Fruit fly (Drosophila melanogaster) whole organism, prepupa: ENCODE results near the gene emc.

Experiments
- CG10631 ChIP-seq: fragments of 200-800 bp; sonication (Bioruptor generic); optimal IDR thresholded peaks from 2 replicates; lab custom pipeline; 2016; ENCODE audit warnings: missing biosample characterization, missing genetic modification characterization
- CG10669 ChIP-seq: fragments of 200-800 bp; sonication (Bioruptor generic); optimal IDR thresholded peaks from 3 replicates; lab custom pipeline; 2018; ENCODE audit warnings: missing biosample characterization, mild to moderate bottlenecking, missing genetic modification characterization, moderate library complexity
- CG11294 ChIP-seq: fragments of 200-800 bp; sonication (Bioruptor generic); IDR thresholded peaks from 2 replicates; pipeline ENCODE4 v1.3.6; 2022; ENCODE audit warnings: missing biosample characterization, missing genetic modification characterization
- CG11762 ChIP-seq: fragments of 200-800 bp; sonication (Bioruptor generic); optimal IDR thresholded peaks from 3 replicates; lab custom pipeline; 2016; ENCODE audit warnings: missing biosample characterization, missing genetic modification characterization; ENCODE audit not compliant: insufficient read depth
- CG11902 ChIP-seq: fragments of 200-800 bp; sonication (Bioruptor generic); optimal IDR thresholded peaks from 3 replicates; lab custom pipeline; 2016; ENCODE audit warnings: missing biosample characterization, missing genetic modification characterization
- CG15336 ChIP-seq: fragments of 200-800 bp; sonication (Bioruptor generic); IDR thresholded peaks from 2 replicates; pipeline ENCODE4 v1.3.6; 2022; ENCODE audit warnings: missing biosample characterization, missing genetic modification characterization
- CG1621 ChIP-seq: fragments of 200-800 bp; sonication (Bioruptor generic); optimal IDR thresholded peaks from 3 replicates; lab custom pipeline; 2018; ENCODE audit warnings: missing biosample characterization, mild to moderate bottlenecking, missing genetic modification characterization
- CG16779 ChIP-seq: fragments of 200-800 bp; sonication (Bioruptor generic); optimal IDR thresholded peaks from 3 replicates; lab custom pipeline; 2017; ENCODE audit warnings: missing biosample characterization, mild to moderate bottlenecking, missing genetic modification characterization
- CG3032 ChIP-seq: fragments of 200-800 bp; optimal IDR thresholded peaks from 2 replicates; lab custom pipeline; 2019; ENCODE audit warnings: missing biosample characterization, mild to moderate bottlenecking, missing genetic modification characterization, moderate library complexity
- CG31627 ChIP-seq: fragments of 200-800 bp; sonication (Bioruptor generic); optimal IDR thresholded peaks from 3 replicates; lab custom pipeline; 2016; ENCODE audit warnings: missing biosample characterization, missing genetic modification characterization
- CG34406 ChIP-seq: fragments of 200-800 bp; sonication (Bioruptor generic); optimal IDR thresholded peaks from 3 replicates; lab custom pipeline; 2016; ENCODE audit warnings: missing biosample characterization, missing genetic modification characterization
- CG3919 ChIP-seq: fragments of 200-800 bp; sonication (Bioruptor generic); optimal IDR thresholded peaks from 3 replicates; lab custom pipeline; 2016; ENCODE audit warnings: missing biosample characterization, missing genetic modification characterization
- CG4318 ChIP-seq: fragments of 200-800 bp; sonication (Bioruptor generic); optimal IDR thresholded peaks from 3 replicates; lab custom pipeline; 2017; ENCODE audit warnings: missing biosample characterization, mild to moderate bottlenecking, missing genetic modification characterization
- CG6163 ChIP-seq: fragments of 200-800 bp; sonication (Bioruptor generic); IDR thresholded peaks from 3 replicates; pipeline ENCODE4 v1.3.6; 2022; ENCODE audit warnings: missing biosample characterization, missing genetic modification characterization
- CG6792 ChIP-seq: fragments of 200-800 bp; sonication (Bioruptor generic); optimal IDR thresholded peaks from 3 replicates; lab custom pipeline; 2016; ENCODE audit warnings: missing biosample characterization, missing genetic modification characterization
- CG6808 ChIP-seq: fragments of 200-800 bp; sonication (Bioruptor generic); optimal IDR thresholded peaks from 3 replicates; lab custom pipeline; 2017; ENCODE audit warnings: missing biosample characterization, missing genetic modification characterization, mild to moderate bottlenecking, moderate library complexity, missing genetic modification reagents
- CG6854 ChIP-seq: fragments of 200-800 bp; sonication (Bioruptor generic); optimal IDR thresholded peaks from 2 replicates; lab custom pipeline; 2017; ENCODE audit warnings: missing biosample characterization, mild to moderate bottlenecking, missing genetic modification characterization
- CG7368 ChIP-seq: fragments of 200-800 bp; sonication (Bioruptor generic); optimal IDR thresholded peaks from 3 replicates; lab custom pipeline; 2016; ENCODE audit warnings: missing biosample characterization, missing genetic modification characterization
- CG8119 ChIP-seq: fragments of 200-800 bp; sonication (Bioruptor generic); IDR thresholded peaks from 3 replicates; pipeline ENCODE4 v1.3.6; 2022; ENCODE audit warnings: missing biosample characterization, missing genetic modification characterization
- CG8632 ChIP-seq: fragments of 200-800 bp; sonication (Bioruptor generic); optimal IDR thresholded peaks from 3 replicates; lab custom pipeline; 2016; ENCODE audit warnings: missing biosample characterization, missing genetic modification characterization
- CG9139 ChIP-seq: fragments of 200-800 bp; sonication (Bioruptor generic); optimal IDR thresholded peaks from 3 replicates; lab custom pipeline; 2017; ENCODE audit warnings: missing biosample characterization, mild to moderate bottlenecking, missing genetic modification characterization
- Eip75B ChIP-seq: fragments of 200-800 bp; sonication (Bioruptor generic); optimal IDR thresholded peaks from 3 replicates; lab custom pipeline; 2016; ENCODE audit warnings: missing biosample characterization, missing genetic modification characterization
- Eip78C ChIP-seq: fragments of 200-800 bp; sonication (Bioruptor generic); peaks from one replicate; lab custom pipeline; 2016; ENCODE audit warnings: missing biosample characterization, missing genetic modification characterization
- Eip93F ChIP-seq: fragments of 200-800 bp; sonication (Bioruptor generic); optimal IDR thresholded peaks from 2 replicates; lab custom pipeline; 2016; ENCODE audit warnings: missing biosample characterization, mild to moderate bottlenecking, missing genetic modification characterization
- Ets21C ChIP-seq: fragments of 200-800 bp; sonication (Bioruptor generic); optimal IDR thresholded peaks from 3 replicates; lab custom pipeline; 2016; ENCODE audit warnings: missing biosample characterization, missing genetic modification characterization
- Hr38 ChIP-seq: sonication (Bioruptor generic); optimal IDR thresholded peaks from 2 replicates; lab custom pipeline; 2016; ENCODE audit warnings: missing biosample characterization, missing genetic modification characterization
- Hr39 ChIP-seq: fragments of 200-800 bp; sonication (Bioruptor generic); optimal IDR thresholded peaks from 2 replicates; lab custom pipeline; 2016; ENCODE audit warnings: missing biosample characterization, missing genetic modification characterization
- Hr4 ChIP-seq: fragments of 200-800 bp; sonication (Bioruptor generic); optimal IDR thresholded peaks from 3 replicates; lab custom pipeline; 2016; ENCODE audit warnings: missing biosample characterization, missing genetic modification characterization
- Lpt ChIP-seq: fragments of 200-800 bp; sonication (Bioruptor generic); optimal IDR thresholded peaks from 3 replicates; lab custom pipeline; 2016; ENCODE audit warnings: missing biosample characterization, missing genetic modification characterization
- Met ChIP-seq: fragments of 200-800 bp; sonication (Bioruptor generic); optimal IDR thresholded peaks from 3 replicates; lab custom pipeline; 2016; ENCODE audit warnings: missing biosample characterization, missing genetic modification characterization
- Smox ChIP-seq: fragments of 200-800 bp; sonication (Bioruptor generic); optimal IDR thresholded peaks from 3 replicates; lab custom pipeline; 2016; ENCODE audit warnings: missing biosample characterization, missing genetic modification characterization
- Sox102F ChIP-seq: fragments of 200-800 bp; sonication (Bioruptor generic); optimal IDR thresholded peaks from 2 replicates; lab custom pipeline; 2016; ENCODE audit warnings: missing biosample characterization, mild to moderate bottlenecking, missing genetic modification characterization
- Sox14 ChIP-seq: fragments of 200-800 bp; sonication (Bioruptor generic); optimal IDR thresholded peaks from 3 replicates; lab custom pipeline; 2016; ENCODE audit warnings: missing biosample characterization, missing genetic modification characterization
- Sox15 ChIP-seq: fragments of 200-800 bp; sonication (Bioruptor generic); optimal IDR thresholded peaks from 3 replicates; lab custom pipeline; 2016; ENCODE audit warnings: missing biosample characterization, missing genetic modification characterization
- achi ChIP-seq: fragments of 200-800 bp; sonication (Bioruptor generic); optimal IDR thresholded peaks from 3 replicates; lab custom pipeline; 2016; ENCODE audit warnings: missing biosample characterization, missing genetic modification characterization
- dac ChIP-seq: fragments of 200-800 bp; sonication (Bioruptor generic); optimal IDR thresholded peaks from 2 replicates; lab custom pipeline; 2017; ENCODE audit warnings: missing biosample characterization, mild to moderate bottlenecking, missing genetic modification characterization
- dsx ChIP-seq: fragments of 200-800 bp; optimal IDR thresholded peaks from 3 replicates; lab custom pipeline; 2019; ENCODE audit warnings: missing biosample characterization, mild to moderate bottlenecking, missing genetic modification characterization, moderate library complexity; ENCODE audit not compliant: poor library complexity, severe bottlenecking
- eg ChIP-seq: fragments of 200-800 bp; sonication (Bioruptor generic); IDR thresholded peaks from 3 replicates; pipeline ENCODE4 v1.3.6; 2022; ENCODE audit warnings: missing biosample characterization, missing genetic modification characterization
- esn ChIP-seq: fragments of 200-800 bp; sonication (Bioruptor generic); optimal IDR thresholded peaks from 2 replicates; lab custom pipeline; 2016; ENCODE audit warnings: missing biosample characterization, mild to moderate bottlenecking, missing genetic modification characterization, moderate library complexity
- fd59A ChIP-seq: fragments of 200-800 bp; sonication (Bioruptor generic); optimal IDR thresholded peaks from 2 replicates; lab custom pipeline; 2017; ENCODE audit warnings: missing biosample characterization, mild to moderate bottlenecking, missing genetic modification characterization, missing genetic modification reagents
- fd85E ChIP-seq: fragments of 200-800 bp; sonication (Bioruptor generic); optimal IDR thresholded peaks from 3 replicates; lab custom pipeline; 2016; ENCODE audit warnings: missing biosample characterization, missing genetic modification characterization
- fkh ChIP-seq: fragments of 200-800 bp; sonication (Bioruptor generic); optimal IDR thresholded peaks from 3 replicates; lab custom pipeline; 2017; ENCODE audit warnings: missing biosample characterization, mild to moderate bottlenecking, missing genetic modification characterization, moderate library complexity
- lz ChIP-seq: fragments of 200-800 bp; sonication (Bioruptor generic); optimal IDR thresholded peaks from 3 replicates; lab custom pipeline; 2016; ENCODE audit warnings: missing biosample characterization, missing genetic modification characterization
- net ChIP-seq: fragments of 200-800 bp; sonication (Bioruptor generic); optimal IDR thresholded peaks from 3 replicates; lab custom pipeline; 2016; ENCODE audit warnings: missing biosample characterization, missing genetic modification characterization
- pdm3 ChIP-seq: fragments of 200-800 bp; sonication (Bioruptor generic); optimal IDR thresholded peaks from 3 replicates; lab custom pipeline; 2016; ENCODE audit warnings: missing biosample characterization, missing genetic modification characterization
- salr ChIP-seq, 2 experiments: fragments of 200-800 bp; sonication (Bioruptor generic); optimal IDR thresholded peaks; 3 replicates each; lab custom pipeline; 2016 to 2018; ENCODE audit warnings: missing biosample characterization in 2 of 2, missing genetic modification characterization in 2 of 2, mild to moderate bottlenecking in 1 of 2
- spab ChIP-seq: fragments of 200-800 bp; sonication (Bioruptor generic); optimal IDR thresholded peaks from 2 replicates; lab custom pipeline; 2017; ENCODE audit warnings: missing biosample characterization, mild to moderate bottlenecking, missing genetic modification characterization, missing genetic modification reagents
- ss ChIP-seq, 2 experiments: fragments of 200-800 bp; sonication (Bioruptor generic); optimal IDR thresholded peaks; 2 replicates in 1 of 2; 3 replicates in 1 of 2; lab custom pipeline; 2017 to 2018; ENCODE audit warnings: mild to moderate bottlenecking in 2 of 2, missing biosample characterization in 2 of 2, missing genetic modification characterization in 2 of 2, moderate library complexity in 1 of 2
- topi ChIP-seq: fragments of 200-800 bp; sonication (Bioruptor generic); optimal IDR thresholded peaks from 3 replicates; lab custom pipeline; 2016; ENCODE audit warnings: missing biosample characterization, missing genetic modification characterization
- vri ChIP-seq: fragments of 200-800 bp; sonication (Bioruptor generic); optimal IDR thresholded peaks from 3 replicates; lab custom pipeline; 2016; ENCODE audit warnings: missing biosample characterization, mild to moderate bottlenecking, missing genetic modification characterization

The emc gene

dm6 chr3L:799837-800513 is 50.8 kb downstream of the emc start:
- TF ChIP-seq CG3032 (tag; lab: Kevin White, UChicago) (peak; percentile 55), spab (GFP tag; lab: Kevin White, UChicago) (peak; percentile 44), dac (no peak), esn (GFP tag; lab: Kevin White, UChicago) (peak; percentile 78), Eip93F (peak; percentile 6), CG10631 (GFP tag; lab: Kevin White, UChicago) (peak; percentile 60), CG8632 (GFP tag; lab: Kevin White, UChicago) (peak; percentile 24), ss (GFP tag; optimal IDR thresholded peaks at IDR 0.05; lab: Kevin White, UChicago) (peak in 1 of 2 experiments; percentile 89), vri (peak; percentile 38), CG6792 (peak; percentile 65), CG31627 (GFP tag; lab: Kevin White, UChicago) (peak; percentile 70), Sox14 (peak; percentile 64), fkh (GFP tag; lab: Kevin White, UChicago) (no peak), lz (GFP tag; lab: Kevin White, UChicago) (peak; percentile 70), Hr38 (GFP tag; lab: Kevin White, UChicago) (no peak), CG3919 (GFP tag; lab: Kevin White, UChicago) (peak; percentile 78), Ets21C (peak; percentile 57), CG8119 (GFP tag; lab: Robert Waterston, UW) (peak; percentile 55), CG7368 (GFP tag; lab: Kevin White, UChicago) (peak; percentile 54), CG11902 (peak; percentile 43), Lpt (GFP tag; lab: Kevin White, UChicago) (peak; percentile 28), net (GFP tag; lab: Kevin White, UChicago) (peak; percentile 34), salr (GFP tag; optimal IDR thresholded peaks at IDR 0.05; lab: Kevin White, UChicago) (peak in 1 of 2 experiments; percentile 57), fd85E (GFP tag; lab: Kevin White, UChicago) (no peak), CG15336 (GFP tag; lab: Robert Waterston, UW) (peak; percentile 56; the same call in 1 of the 2 replicates), CG6163 (GFP tag; lab: Robert Waterston, UW) (peak; percentile 74; the same call in 2 of the 3 replicates), CG4318 (GFP tag; lab: Kevin White, UChicago) (peak; percentile 16), Hr39 (GFP tag; lab: Kevin White, UChicago) (peak; percentile 71), eg (GFP tag; lab: Robert Waterston, UW) (peak; percentile 56; the same call in 1 of the 3 replicates), CG9139 (no peak), Hr4 (GFP tag; lab: Kevin White, UChicago) (peak; percentile 32), pdm3 (GFP tag; lab: Kevin White, UChicago) (peak; percentile 55), topi (GFP tag; lab: Kevin White, UChicago) (peak; percentile 77), Eip78C (peak; percentile 86), dsx (GFP tag; lab: Kevin White, UChicago) (peak; percentile 40), Eip75B (peak; percentile 53), Sox15 (GFP tag; lab: Kevin White, UChicago) (no peak), CG11762 (GFP tag; lab: Kevin White, UChicago) (peak; percentile 5), Smox (peak; percentile 71), achi (GFP tag; lab: Kevin White, UChicago) (peak; percentile 70), CG11294 (peak; percentile 42; the same call in 1 of the 2 replicates), Sox102F (GFP tag; lab: Kevin White, UChicago) (peak; percentile 75), CG6808 (peak; percentile 40), CG6854 (GFP tag; lab: Kevin White, UChicago) (no peak), fd59A (GFP tag; lab: Kevin White, UChicago) (peak; percentile 32), CG34406 (peak; percentile 42), CG10669 (peak; percentile 58), CG16779 (tag; lab: Kevin White, UChicago) (no peak), Met (GFP tag; lab: Kevin White, UChicago) (peak; percentile 72), CG1621 (no peak)
